Fruit fly (Drosophila melanogaster) whole organism, adult: ENCODE results near the gene CG8141.

Experiments used
- CG11617 ChIP-seq: fragments of 200-800 bp; sonication (Bioruptor generic); optimal IDR thresholded peaks from 2 replicates; lab custom pipeline; 2017; ENCODE audit warnings: mild to moderate bottlenecking, missing biosample characterization, missing genetic modification reagents, missing genetic modification characterization
- CG12768 ChIP-seq: fragments of 200-800 bp; sonication (Bioruptor generic); optimal IDR thresholded peaks from 2 replicates; lab custom pipeline; 2017; ENCODE audit warnings: missing biosample characterization, missing genetic modification characterization, mild to moderate bottlenecking, moderate library complexity, missing genetic modification reagents
- CG14711 ChIP-seq: fragments of 200-800 bp; sonication (Bioruptor generic); optimal IDR thresholded peaks from 2 replicates; lab custom pipeline; 2018; ENCODE audit warnings: missing biosample characterization, mild to moderate bottlenecking, missing genetic modification characterization, moderate library complexity
- CG1620 ChIP-seq: fragments of 200-800 bp; sonication (Bioruptor generic); optimal IDR thresholded peaks from 2 replicates; lab custom pipeline; 2016; ENCODE audit warnings: missing biosample characterization, missing genetic modification characterization
- CG33017 ChIP-seq: fragments of 200-800 bp; sonication (Bioruptor generic); optimal IDR thresholded peaks from 2 replicates; lab custom pipeline; 2018; ENCODE audit warnings: missing biosample characterization, mild to moderate bottlenecking, missing genetic modification characterization, moderate library complexity
- CG5204 ChIP-seq: fragments of 200-800 bp; sonication (Bioruptor generic); optimal IDR thresholded peaks from 2 replicates; lab custom pipeline; 2016; ENCODE audit warnings: missing biosample characterization, missing genetic modification characterization
- CG7045 ChIP-seq: fragments of 200-800 bp; sonication (Bioruptor generic); optimal IDR thresholded peaks from 2 replicates; lab custom pipeline; 2017; ENCODE audit warnings: missing biosample characterization, mild to moderate bottlenecking, missing genetic modification characterization
- CG7101 ChIP-seq: fragments of 200-800 bp; sonication (Bioruptor generic); optimal IDR thresholded peaks from 2 replicates; lab custom pipeline; 2018; ENCODE audit warnings: missing biosample characterization, mild to moderate bottlenecking, missing genetic modification characterization, moderate library complexity
- Clk ChIP-seq: fragments of 200-800 bp; sonication (Bioruptor generic); optimal IDR thresholded peaks from 2 replicates; lab custom pipeline; 2017; ENCODE audit warnings: missing biosample characterization, missing genetic modification characterization
- Crg-1 ChIP-seq: fragments of 200-800 bp; sonication (Bioruptor generic); optimal IDR thresholded peaks from 2 replicates; lab custom pipeline; 2016; ENCODE audit warnings: missing biosample characterization, missing genetic modification characterization
- Hr96 ChIP-seq: fragments of 200-800 bp; sonication (Bioruptor generic); optimal IDR thresholded peaks from 2 replicates; lab custom pipeline; 2016; ENCODE audit warnings: missing biosample characterization, missing genetic modification characterization
- Mnt ChIP-seq: fragments of 200-800 bp; sonication (Bioruptor generic); optimal IDR thresholded peaks from 2 replicates; lab custom pipeline; 2016; ENCODE audit warnings: missing biosample characterization, mild to moderate bottlenecking, missing genetic modification characterization
- bab1 ChIP-seq: fragments of 200-800 bp; sonication (Bioruptor generic); optimal IDR thresholded peaks from 3 replicates; lab custom pipeline; 2019; ENCODE audit warnings: missing biosample characterization, mild to moderate bottlenecking, missing genetic modification characterization, moderate library complexity
- cic ChIP-seq: fragments of 200-800 bp; sonication (Bioruptor generic); optimal IDR thresholded peaks from 2 replicates; lab custom pipeline; 2017; ENCODE audit warnings: missing biosample characterization, mild to moderate bottlenecking, missing genetic modification characterization, moderate library complexity
- cnc ChIP-seq, 2 experiments: fragments of >200 bp; optimal IDR thresholded peaks; 2 replicates each; lab custom pipeline; 2017
- kay ChIP-seq: fragments of 200-800 bp; sonication (Bioruptor generic); peaks from one replicate; lab custom pipeline; 2016; ENCODE audit warnings: missing biosample characterization, missing genetic modification characterization, borderline replicate concordance
- ovo ChIP-seq: fragments of 200-800 bp; sonication (Bioruptor generic); optimal IDR thresholded peaks from 2 replicates; lab custom pipeline; 2016; ENCODE audit warnings: missing biosample characterization, missing genetic modification characterization
- pad ChIP-seq: fragments of 200-800 bp; sonication (Bioruptor generic); optimal IDR thresholded peaks from 3 replicates; lab custom pipeline; 2017; ENCODE audit warnings: missing biosample characterization, missing genetic modification characterization, mild to moderate bottlenecking, moderate library complexity, missing genetic modification reagents
- tj ChIP-seq: fragments of 200-800 bp; sonication (Bioruptor generic); optimal IDR thresholded peaks from 3 replicates; lab custom pipeline; 2017; ENCODE audit warnings: missing biosample characterization, mild to moderate bottlenecking, missing genetic modification characterization, moderate library complexity
- toe ChIP-seq: fragments of 200-800 bp; sonication (Bioruptor generic); optimal IDR thresholded peaks from 2 replicates; lab custom pipeline; 2016; ENCODE audit warnings: missing biosample characterization, missing genetic modification characterization

Gene CG8141

dm6 chr3R:13214347-13214746 lies 22.9 kb downstream of the CG8141 start, which contains the start of gene CG8483:
TSS of gene CG8483 (minus strand) at chr3R:13214465.
- TF ChIP-seq Clk (no peak), toe (GFP tag; lab: Kevin White, UChicago) (no peak), CG14711 (tag; lab: Kevin White, UChicago) (no peak), tj (GFP tag; lab: Kevin White, UChicago) (no peak), cic (no peak), CG7045 (no peak), Crg-1 (GFP tag; lab: Kevin White, UChicago) (no peak), CG1620 (GFP tag; lab: Kevin White, UChicago) (no peak), CG11617 (GFP tag; lab: Kevin White, UChicago) (no peak), CG33017 (no peak), cnc (optimal IDR thresholded peaks at IDR 0.05; lab: Kevin White, UChicago) (no peak)

- no peak for TF ChIP-seq Crg-1 (GFP tag; lab: Kevin White, UChicago)
- no peak for TF ChIP-seq CG5204 (GFP tag; lab: Kevin White, UChicago)
- TF ChIP-seq cnc (optimal IDR thresholded peaks at IDR 0.05; lab: Kevin White, UChicago): no peak
- TF ChIP-seq CG33017: no peak
- TF ChIP-seq Hr96 (GFP tag; lab: Kevin White, UChicago): no peak
- no peak for TF ChIP-seq CG7101 (tag; lab: Kevin White, UChicago)
- TF ChIP-seq cic: no peak
- no peak for TF ChIP-seq CG7045
- no peak for TF ChIP-seq tj (GFP tag; lab: Kevin White, UChicago)
- no peak for TF ChIP-seq ovo (GFP tag; lab: Kevin White, UChicago)
- TF ChIP-seq CG12768 (GFP tag; lab: Kevin White, UChicago): no peak
- no peak for TF ChIP-seq toe (GFP tag; lab: Kevin White, UChicago)
- no peak for TF ChIP-seq kay (GFP tag; lab: Kevin White, UChicago)
- TF ChIP-seq pad (GFP tag; lab: Kevin White, UChicago): no peak
- TF ChIP-seq bab1 (GFP tag; lab: Kevin White, UChicago): no peak
- TF ChIP-seq Mnt (GFP tag; lab: Kevin White, UChicago): no peak
- no peak for TF ChIP-seq CG11617 (GFP tag; lab: Kevin White, UChicago)
- TF ChIP-seq CG1620 (GFP tag; lab: Kevin White, UChicago): no peak
- no peak for TF ChIP-seq CG14711 (tag; lab: Kevin White, UChicago)
Observed at dm6 chr3R:13215100-13215499, 23.7 kb downstream of the CG8141 start.

dm6 chr3R:13218733-13219132 lies 27.3 kb downstream of the CG8141 start:
- no peak for TF ChIP-seq pad (GFP tag; lab: Kevin White, UChicago)
- no peak for TF ChIP-seq Crg-1 (GFP tag; lab: Kevin White, UChicago)

dm6 chr3R:13220478-13220877 lies 29.1 kb downstream of the CG8141 start, which contains the start of gene CG8476:
TSS of gene CG8476 (minus strand) at chr3R:13220578.
- no peak for TF ChIP-seq CG14711 (tag; lab: Kevin White, UChicago)
- TF ChIP-seq pad (GFP tag; lab: Kevin White, UChicago): no peak
- no peak for TF ChIP-seq cic
- no peak for TF ChIP-seq toe (GFP tag; lab: Kevin White, UChicago)
- no peak for TF ChIP-seq tj (GFP tag; lab: Kevin White, UChicago)
- no peak for TF ChIP-seq ovo (GFP tag; lab: Kevin White, UChicago)
- no peak for TF ChIP-seq Hr96 (GFP tag; lab: Kevin White, UChicago)
- no peak for TF ChIP-seq kay (GFP tag; lab: Kevin White, UChicago)
- no peak for TF ChIP-seq CG12768 (GFP tag; lab: Kevin White, UChicago)
- TF ChIP-seq Crg-1 (GFP tag; lab: Kevin White, UChicago): no peak
- TF ChIP-seq CG7101 (tag; lab: Kevin White, UChicago): no peak
- no peak for TF ChIP-seq CG1620 (GFP tag; lab: Kevin White, UChicago)
- no peak for TF ChIP-seq CG11617 (GFP tag; lab: Kevin White, UChicago)
- TF ChIP-seq CG33017: no peak

dm6 chr3R:13221820-13222219 lies 30.4 kb downstream of the CG8141 start:
- TF ChIP-seq pad (GFP tag; lab: Kevin White, UChicago) (no peak), CG11617 (GFP tag; lab: Kevin White, UChicago) (no peak), bab1 (GFP tag; lab: Kevin White, UChicago) (no peak), toe (GFP tag; lab: Kevin White, UChicago) (no peak), Crg-1 (GFP tag; lab: Kevin White, UChicago) (no peak), CG7045 (no peak), CG14711 (tag; lab: Kevin White, UChicago) (no peak), kay (GFP tag; lab: Kevin White, UChicago) (no peak), CG1620 (GFP tag; lab: Kevin White, UChicago) (no peak), cic (no peak), tj (GFP tag; lab: Kevin White, UChicago) (no peak), cnc (optimal IDR thresholded peaks at IDR 0.05; lab: Kevin White, UChicago) (no peak), CG12768 (GFP tag; lab: Kevin White, UChicago) (no peak), CG5204 (GFP tag; lab: Kevin White, UChicago) (no peak), Hr96 (GFP tag; lab: Kevin White, UChicago) (no peak)

dm6 chr3R:13231184-13231583 lies 39.8 kb downstream of the CG8141 start:
- TF ChIP-seq toe (GFP tag; lab: Kevin White, UChicago) (no peak), CG14711 (tag; lab: Kevin White, UChicago) (no peak), Crg-1 (GFP tag; lab: Kevin White, UChicago) (no peak), CG12768 (GFP tag; lab: Kevin White, UChicago) (no peak), Hr96 (GFP tag; lab: Kevin White, UChicago) (no peak), pad (GFP tag; lab: Kevin White, UChicago) (no peak), CG1620 (GFP tag; lab: Kevin White, UChicago) (no peak), cnc (optimal IDR thresholded peaks at IDR 0.05; lab: Kevin White, UChicago) (no peak), cic (no peak), bab1 (GFP tag; lab: Kevin White, UChicago) (no peak), Mnt (GFP tag; lab: Kevin White, UChicago) (no peak), CG7101 (tag; lab: Kevin White, UChicago) (no peak), CG7045 (no peak), tj (GFP tag; lab: Kevin White, UChicago) (no peak), Clk (no peak), CG11617 (GFP tag; lab: Kevin White, UChicago) (no peak), CG5204 (GFP tag; lab: Kevin White, UChicago) (no peak), CG33017 (no peak), ovo (GFP tag; lab: Kevin White, UChicago) (no peak), kay (GFP tag; lab: Kevin White, UChicago) (no peak)
